Worm (Caenorhabditis elegans): ENCODE results near the gene ssp-32.
A peak's percentile ranks its signal among the peaks of the same experiment; 100 is the strongest.

ce11 chrIV:9857952-9858488 lies 37.2 kb upstream of the ssp-32 start, which contains the start of gene npp-1:
- TF ChIP-seq skn-1 (tag; optimal IDR thresholded peaks at IDR 0.05) (no peak), aly-2 (tag; optimal IDR thresholded peaks at IDR 0.05) (no peak), fos-1 (tag; optimal IDR thresholded peaks at IDR 0.05) (no peak), blmp-1 (tag; optimal IDR thresholded peaks at IDR 0.05) (peak; percentile 36), efl-1 (optimal IDR thresholded peaks at IDR 0.05) (peak; percentile 62 to 72), efl-1 (GFP tag; optimal IDR thresholded peaks at IDR 0.05 in 1 of 2) (peak; percentile 56 to 90), snpc-4 (tag; optimal IDR thresholded peaks at IDR 0.05) (no peak), nhr-20 (tag; optimal IDR thresholded peaks at IDR 0.05) (peak; percentile 37), unc-130 (tag; optimal IDR thresholded peaks at IDR 0.05) (no peak), tlp-1 (tag; optimal IDR thresholded peaks at IDR 0.05) (no peak), lsy-2 (tag; optimal IDR thresholded peaks at IDR 0.05) (peak in 1 of 2 experiments; percentile 70), mdl-1 (tag; optimal IDR thresholded peaks at IDR 0.05) (no peak), mep-1 (tag; optimal IDR thresholded peaks at IDR 0.05) (no peak), sptf-1 (tag; optimal IDR thresholded peaks at IDR 0.05) (no peak), fkh-10 (GFP tag; optimal IDR thresholded peaks at IDR 0.05) (no peak)

All from whole organism, L1 larva.